Fruit fly (Drosophila melanogaster) whole organism, embryonic: ENCODE measurements around the gene Polr3G.

Experiments
- B-H1 ChIP-seq: fragments of 200-800 bp; sonication (Bioruptor generic); IDR thresholded peaks from 3 replicates; pipeline ENCODE4 v1.3.6; 2022; ENCODE audit warnings: missing biosample characterization, missing genetic modification characterization
- BEAF-32 ChIP-seq: fragments of 200-800 bp; sonication (Bioruptor generic); optimal IDR thresholded peaks from 3 replicates; lab custom pipeline; 2017; ENCODE audit warnings: missing biosample characterization, missing genetic modification characterization, mild to moderate bottlenecking, moderate library complexity, missing genetic modification reagents
- CG10543 ChIP-seq: fragments of 200-800 bp; sonication (Bioruptor generic); optimal IDR thresholded peaks from 3 replicates; lab custom pipeline; 2017; ENCODE audit warnings: missing biosample characterization, mild to moderate bottlenecking, missing genetic modification characterization, moderate library complexity
- CG10654 ChIP-seq: fragments of 200-800 bp; sonication (Bioruptor generic); optimal IDR thresholded peaks from 2 replicates; lab custom pipeline; 2016; ENCODE audit warnings: missing biosample characterization, missing genetic modification characterization
- CG10959 ChIP-seq: fragments of 200-800 bp; sonication (Bioruptor generic); IDR thresholded peaks from 2 replicates; pipeline ENCODE4 v1.3.6; 2022; ENCODE audit warnings: missing biosample characterization, missing genetic modification characterization
- CG11560 ChIP-seq: fragments of 200-800 bp; sonication (Bioruptor generic); IDR thresholded peaks from 3 replicates; pipeline ENCODE4 v1.3.6; 2022; ENCODE audit warnings: missing biosample characterization, missing genetic modification characterization
- CG11723 ChIP-seq: fragments of 200-800 bp; sonication (Bioruptor generic); optimal IDR thresholded peaks from 2 replicates; lab custom pipeline; 2017; ENCODE audit warnings: missing biosample characterization, mild to moderate bottlenecking, missing genetic modification characterization
- CG12155 ChIP-seq: fragments of 200-800 bp; sonication (Bioruptor generic); optimal IDR thresholded peaks from 3 replicates; lab custom pipeline; 2016; ENCODE audit warnings: missing biosample characterization, missing genetic modification characterization
- CG12236 ChIP-seq: fragments of 200-800 bp; sonication (Bioruptor generic); optimal IDR thresholded peaks from 2 replicates; lab custom pipeline; 2016; ENCODE audit warnings: missing biosample characterization, missing genetic modification characterization
- CG12659 ChIP-seq: fragments of 200-800 bp; sonication (Bioruptor generic); optimal IDR thresholded peaks from 3 replicates; lab custom pipeline; 2017; ENCODE audit warnings: mild to moderate bottlenecking, missing biosample characterization, missing genetic modification reagents, missing genetic modification characterization
- CG14014 ChIP-seq: fragments of 200-800 bp; sonication (Bioruptor generic); IDR thresholded peaks from 2 replicates; pipeline ENCODE4 v1.3.6; 2022; ENCODE audit warnings: missing biosample characterization, missing genetic modification characterization
- CG14441 ChIP-seq: fragments of 200-800 bp; sonication (Bioruptor generic); IDR thresholded peaks from 2 replicates; pipeline ENCODE4 v1.3.6; 2022; ENCODE audit warnings: missing biosample characterization, missing genetic modification characterization
- CG16815 ChIP-seq: fragments of 200-800 bp; sonication (Bioruptor generic); optimal IDR thresholded peaks from 3 replicates; lab custom pipeline; 2017; ENCODE audit warnings: missing biosample characterization, mild to moderate bottlenecking, missing genetic modification characterization
- CG17385 ChIP-seq: fragments of 200-800 bp; sonication (Bioruptor generic); optimal IDR thresholded peaks from 3 replicates; lab custom pipeline; 2018; ENCODE audit warnings: missing biosample characterization, mild to moderate bottlenecking, missing genetic modification characterization
- CG17912 ChIP-seq: fragments of 200-800 bp; sonication (Bioruptor generic); optimal IDR thresholded peaks from 2 replicates; lab custom pipeline; 2018; ENCODE audit warnings: missing biosample characterization, mild to moderate bottlenecking, missing genetic modification characterization
- CG18262 ChIP-seq: fragments of 200-800 bp; optimal IDR thresholded peaks from 3 replicates; lab custom pipeline; 2019; ENCODE audit warnings: missing biosample characterization, mild to moderate bottlenecking, missing genetic modification characterization, moderate library complexity
- CG2116 ChIP-seq: fragments of 200-800 bp; sonication (Bioruptor generic); optimal IDR thresholded peaks from 3 replicates; lab custom pipeline; 2018; ENCODE audit warnings: missing biosample characterization, mild to moderate bottlenecking, missing genetic modification characterization
- CG34376 ChIP-seq: fragments of 200-800 bp; sonication (Bioruptor generic); optimal IDR thresholded peaks from 2 replicates; lab custom pipeline; 2018; ENCODE audit warnings: missing biosample characterization, mild to moderate bottlenecking, missing genetic modification characterization
- CG34422 ChIP-seq: fragments of 200-800 bp; sonication (Bioruptor generic); IDR thresholded peaks from 3 replicates; pipeline ENCODE4 v1.3.6; 2022; ENCODE audit warnings: missing biosample characterization, missing genetic modification characterization
- CG4820 ChIP-seq: fragments of 200-800 bp; sonication (Bioruptor generic); optimal IDR thresholded peaks from 3 replicates; lab custom pipeline; 2016; ENCODE audit warnings: missing biosample characterization, missing genetic modification characterization
- CG7745 ChIP-seq: fragments of 200-800 bp; sonication (Bioruptor generic); optimal IDR thresholded peaks from 2 replicates; lab custom pipeline; 2018; ENCODE audit warnings: missing biosample characterization, mild to moderate bottlenecking, missing genetic modification characterization, moderate library complexity
- CG7928 ChIP-seq: fragments of 200-800 bp; sonication (Bioruptor generic); optimal IDR thresholded peaks from 2 replicates; lab custom pipeline; 2017; ENCODE audit warnings: missing biosample characterization, mild to moderate bottlenecking, missing genetic modification characterization
- Doc3 ChIP-seq: fragments of 200-800 bp; sonication (Bioruptor generic); IDR thresholded peaks from 3 replicates; pipeline ENCODE4 v1.3.6; 2022; ENCODE audit warnings: missing biosample characterization, missing genetic modification characterization; ENCODE audit not compliant: partially characterized antibody
- ERR ChIP-seq: fragments of 200-800 bp; sonication (Bioruptor generic); optimal IDR thresholded peaks from 2 replicates; lab custom pipeline; 2016; ENCODE audit warnings: missing biosample characterization, missing genetic modification characterization
- H2.0 ChIP-seq: fragments of 200-800 bp; sonication (Bioruptor generic); IDR thresholded peaks from 2 replicates; pipeline ENCODE4 v1.3.6; 2022; ENCODE audit warnings: missing biosample characterization, missing genetic modification characterization
- HLH4C ChIP-seq: fragments of 200-800 bp; sonication (Bioruptor generic); IDR thresholded peaks from 3 replicates; pipeline ENCODE4 v1.3.6; 2022; ENCODE audit warnings: missing biosample characterization, missing genetic modification characterization; ENCODE audit not compliant: partially characterized antibody
- HLH54F ChIP-seq: fragments of 200-800 bp; sonication (Bioruptor generic); optimal IDR thresholded peaks from 3 replicates; lab custom pipeline; 2016; ENCODE audit warnings: missing biosample characterization, missing genetic modification characterization
- MESR4 ChIP-seq: fragments of 200-800 bp; sonication (Bioruptor generic); optimal IDR thresholded peaks from 2 replicates; lab custom pipeline; 2018; ENCODE audit warnings: missing biosample characterization, mild to moderate bottlenecking, missing genetic modification characterization, moderate library complexity
- Ptx1 ChIP-seq: fragments of 200-800 bp; sonication (Bioruptor generic); IDR thresholded peaks from 2 replicates; pipeline ENCODE4 v1.3.6; 2022; ENCODE audit warnings: missing biosample characterization, missing genetic modification characterization
- Trl ChIP-seq, 3 experiments: fragments of >200 bp in 2 of 3; fragments of 200-800 bp in 1 of 3; sonication (Bioruptor generic) in 1 of 3; optimal IDR thresholded peaks; 2 replicates in 1 of 3; 3 replicates in 2 of 3; lab custom pipeline; 2016 to 2017; ENCODE audit warnings: missing biosample characterization in 1 of 3, missing genetic modification characterization in 1 of 3
- ac ChIP-seq: fragments of 200-800 bp; sonication (Bioruptor generic); optimal IDR thresholded peaks from 3 replicates; lab custom pipeline; 2017; ENCODE audit warnings: missing biosample characterization, mild to moderate bottlenecking, missing genetic modification characterization
- bbx ChIP-seq: fragments of 200-800 bp; sonication (Bioruptor generic); IDR thresholded peaks from 2 replicates; pipeline ENCODE4 v1.3.6; 2022; ENCODE audit warnings: missing biosample characterization, missing genetic modification characterization; ENCODE audit not compliant: partially characterized antibody
- esg ChIP-seq: fragments of 200-800 bp; sonication (Bioruptor generic); conservative IDR thresholded peaks from 2 replicates; pipeline ENCODE4 v1.3.6; 2022; ENCODE audit warnings: missing biosample characterization, missing genetic modification characterization
- grn ChIP-seq: fragments of 200-800 bp; sonication (Bioruptor generic); optimal IDR thresholded peaks from 3 replicates; lab custom pipeline; 2017; ENCODE audit warnings: missing biosample characterization, missing genetic modification characterization
- ham ChIP-seq: fragments of 200-800 bp; sonication (Bioruptor generic); IDR thresholded peaks from 2 replicates; pipeline ENCODE4 v1.3.6; 2022; ENCODE audit warnings: missing biosample characterization, missing genetic modification characterization
- hbn ChIP-seq: fragments of 200-800 bp; sonication (Bioruptor generic); IDR thresholded peaks from 2 replicates; pipeline ENCODE4 v1.3.6; 2022; ENCODE audit warnings: missing biosample characterization, missing genetic modification characterization; ENCODE audit not compliant: partially characterized antibody
- hth ChIP-seq: fragments of >200 bp; optimal IDR thresholded peaks from 2 replicates; lab custom pipeline; 2017; ENCODE audit warnings: inconsistent platforms
- knrl ChIP-seq: fragments of 200-800 bp; sonication (Bioruptor generic); IDR thresholded peaks from 3 replicates; pipeline ENCODE4 v1.3.6; 2022; ENCODE audit warnings: missing biosample characterization, missing genetic modification characterization; ENCODE audit not compliant: partially characterized antibody
- lab ChIP-seq: fragments of 200-800 bp; sonication (Bioruptor generic); optimal IDR thresholded peaks from 3 replicates; lab custom pipeline; 2017; ENCODE audit warnings: missing biosample characterization, missing genetic modification characterization, mild to moderate bottlenecking, moderate library complexity, missing genetic modification reagents
- mld ChIP-seq: fragments of 200-800 bp; sonication (Bioruptor generic); IDR thresholded peaks from 3 replicates; pipeline ENCODE4 v1.3.6; 2022; ENCODE audit warnings: missing biosample characterization, missing genetic modification characterization; ENCODE audit not compliant: partially characterized antibody
- nau ChIP-seq: fragments of 200-800 bp; sonication (Bioruptor generic); optimal IDR thresholded peaks from 3 replicates; lab custom pipeline; 2017; ENCODE audit warnings: missing biosample characterization, mild to moderate bottlenecking, missing genetic modification characterization, missing genetic modification reagents
- nerfin-1 ChIP-seq: fragments of 200-800 bp; sonication (Bioruptor generic); optimal IDR thresholded peaks from 3 replicates; lab custom pipeline; 2019; ENCODE audit warnings: missing biosample characterization, mild to moderate bottlenecking, missing genetic modification characterization, moderate library complexity
- otp ChIP-seq: fragments of 200-800 bp; sonication (Bioruptor generic); IDR thresholded peaks from 3 replicates; pipeline ENCODE4, ENCODE4 v1.3.6; 2022; ENCODE audit warnings: missing biosample characterization, missing genetic modification characterization
- peb ChIP-seq: fragments of 200-800 bp; sonication (Bioruptor generic); IDR thresholded peaks from 2 replicates; pipeline ENCODE4 v1.3.6; 2022; ENCODE audit warnings: missing biosample characterization, missing genetic modification characterization
- pros ChIP-seq: fragments of 200-800 bp; sonication (Bioruptor generic); optimal IDR thresholded peaks from 3 replicates; lab custom pipeline; 2019; ENCODE audit warnings: missing biosample characterization, mild to moderate bottlenecking, missing genetic modification characterization, moderate library complexity
- repo ChIP-seq: fragments of 200-800 bp; sonication (Bioruptor generic); optimal IDR thresholded peaks from 2 replicates; lab custom pipeline; 2016; ENCODE audit warnings: missing biosample characterization, missing genetic modification characterization
- row ChIP-seq: fragments of 200-800 bp; sonication (Bioruptor generic); IDR thresholded peaks from 3 replicates; pipeline ENCODE4 v1.3.6; 2022; ENCODE audit warnings: missing biosample characterization, missing genetic modification characterization
- salm ChIP-seq: fragments of 200-800 bp; sonication (Bioruptor generic); optimal IDR thresholded peaks from 2 replicates; lab custom pipeline; 2018; ENCODE audit warnings: missing biosample characterization, mild to moderate bottlenecking, missing genetic modification characterization
- sug ChIP-seq: fragments of 200-800 bp; optimal IDR thresholded peaks from 2 replicates; lab custom pipeline; 2019; ENCODE audit warnings: missing biosample characterization, mild to moderate bottlenecking, missing genetic modification characterization, moderate library complexity
- ttk ChIP-seq: fragments of 200-800 bp; sonication (Bioruptor generic); IDR thresholded peaks from 2 replicates; pipeline ENCODE4 v2.1.2; 2022; ENCODE audit warnings: missing biosample characterization, missing genetic modification characterization
- z ChIP-seq: fragments of 200-800 bp; sonication (Bioruptor generic); IDR thresholded peaks from 3 replicates; pipeline ENCODE4 v1.3.6; 2022; ENCODE audit warnings: missing biosample characterization, missing genetic modification characterization

Polr3G gene

dm6 chr3L:17404646-17405045 lies 22.3 kb downstream of the Polr3G start (continued):
- TF ChIP-seq Trl (optimal IDR thresholded peaks at IDR 0.05; lab: Kevin White, UChicago) (no peak), Trl (GFP tag; optimal IDR thresholded peaks at IDR 0.05; lab: Kevin White, UChicago) (no peak), bbx (no peak), ham (GFP tag; lab: Robert Waterston, UW) (no peak), sug (tag; lab: Kevin White, UChicago) (no peak), hbn (GFP tag; lab: Robert Waterston, UW) (no peak), Doc3 (GFP tag; lab: Robert Waterston, UW) (no peak), repo (GFP tag; lab: Kevin White, UChicago) (no peak), MESR4 (no peak), CG10654 (GFP tag; lab: Kevin White, UChicago) (peak; percentile 6), pros (GFP tag; lab: Kevin White, UChicago) (no peak), CG2116 (GFP tag; lab: Kevin White, UChicago) (no peak), nerfin-1 (tag; lab: Kevin White, UChicago) (no peak), salm (tag; lab: Kevin White, UChicago) (no peak), grn (GFP tag; lab: Kevin White, UChicago) (no peak), ERR (no peak), H2.0 (GFP tag; lab: Robert Waterston, UW) (peak; percentile 42; the same call in 1 of the 2 replicates), CG17912 (GFP tag; lab: Kevin White, UChicago) (no peak), lab (GFP tag; lab: Kevin White, UChicago) (peak; percentile 42), CG17385 (GFP tag; lab: Kevin White, UChicago) (peak; percentile 17), CG14441 (GFP tag; lab: Robert Waterston, UW) (no peak), ac (GFP tag; lab: Kevin White, UChicago) (no peak), nau (no peak), Ptx1 (GFP tag; lab: Robert Waterston, UW) (no peak), CG4820 (GFP tag; lab: Kevin White, UChicago) (peak; percentile 33), HLH54F (GFP tag; lab: Kevin White, UChicago) (no peak), mld (GFP tag; lab: Robert Waterston, UW) (no peak), CG12236 (GFP tag; lab: Kevin White, UChicago) (no peak), CG7928 (no peak), CG16815 (no peak), CG10543 (GFP tag; lab: Kevin White, UChicago) (no peak), hth (lab: Kevin White, UChicago) (no peak), esg (peak; percentile 32; the same call in 1 of the 2 replicates), CG11560 (tag; lab: Robert Waterston, UW) (no peak), HLH4C (GFP tag; lab: Robert Waterston, UW) (no peak), peb (GFP tag; lab: Robert Waterston, UW) (no peak), knrl (GFP tag; lab: Robert Waterston, UW) (no peak), CG12155 (GFP tag; lab: Kevin White, UChicago) (no peak), ttk (GFP tag; lab: Robert Waterston, UW) (no peak), CG34376 (GFP tag; lab: Kevin White, UChicago) (no peak), BEAF-32 (GFP tag; lab: Kevin White, UChicago) (no peak), CG10959 (GFP tag; lab: Robert Waterston, UW) (no peak), B-H1 (GFP tag; lab: Robert Waterston, UW) (no peak), z (no peak), CG34422 (0 out of 3 replicates have a peak, but pooled peaks have one; percentile 11), CG18262 (tag; lab: Kevin White, UChicago) (peak; percentile 41), CG7745 (tag; lab: Kevin White, UChicago) (no peak), otp (no peak), CG12659 (peak; percentile 20), row (peak; percentile 75), CG11723 (no peak), CG14014 (GFP tag; lab: Robert Waterston, UW) (no peak)
